Fruit fly (Drosophila melanogaster) S2 (cell line): Measurements from ENCODE around the gene CG42335.

Experiments
- CG8478 ChIP-seq: fragments of >200 bp; optimal IDR thresholded peaks from 2 replicates; lab custom pipeline; 2018
- CTCF ChIP-seq, 2 experiments: fragments of >200 bp; optimal IDR thresholded peaks; 2 replicates each; lab custom pipeline; 2018

dm6 chr3R:21793760-21794159 is 35.2 kb downstream of the CG42335 start:
- TF ChIP-seq CTCF (optimal IDR thresholded peaks at IDR 0.05; lab: Kevin White, UChicago): no peak
- TF ChIP-seq CG8478 (lab: Kevin White, UChicago): no peak
